Fruit fly (Drosophila melanogaster) whole organism, embryonic: Measurements from ENCODE around the gene CG14930.

ENCODE experiments used
- Aef1 ChIP-seq: fragments of 200-800 bp; sonication (Bioruptor generic); IDR thresholded peaks from 3 replicates; pipeline ENCODE4 v1.3.6; 2022; ENCODE audit warnings: missing biosample characterization, missing genetic modification characterization
- Atf-2 ChIP-seq: fragments of 200-800 bp; sonication (Bioruptor generic); optimal IDR thresholded peaks from 2 replicates; lab custom pipeline; 2016; ENCODE audit warnings: missing biosample characterization, missing genetic modification characterization
- BEAF-32 ChIP-seq: fragments of 200-800 bp; sonication (Bioruptor generic); optimal IDR thresholded peaks from 3 replicates; lab custom pipeline; 2017; ENCODE audit warnings: missing biosample characterization, missing genetic modification characterization, mild to moderate bottlenecking, moderate library complexity, missing genetic modification reagents
- CG10147 ChIP-seq: fragments of 200-800 bp; sonication (Bioruptor generic); optimal IDR thresholded peaks from 2 replicates; lab custom pipeline; 2019; ENCODE audit warnings: missing biosample characterization, mild to moderate bottlenecking, missing genetic modification characterization, moderate library complexity
- CG10366 ChIP-seq: fragments of 200-800 bp; sonication (Bioruptor generic); IDR thresholded peaks from 2 replicates; pipeline ENCODE4 v1.3.6; 2022; ENCODE audit warnings: missing biosample characterization, missing genetic modification characterization
- CG11398 ChIP-seq: fragments of 200-800 bp; sonication (Bioruptor generic); optimal IDR thresholded peaks from 2 replicates; lab custom pipeline; 2016; ENCODE audit warnings: missing biosample characterization, missing genetic modification characterization
- CG14860 ChIP-seq: fragments of 200-800 bp; sonication (Bioruptor generic); IDR thresholded peaks from 3 replicates; pipeline ENCODE4 v1.3.6; 2022; ENCODE audit warnings: missing biosample characterization, missing genetic modification characterization; ENCODE audit not compliant: partially characterized antibody
- CG15601 ChIP-seq: fragments of 200-800 bp; sonication (Bioruptor generic); optimal IDR thresholded peaks from 3 replicates; lab custom pipeline; 2019; ENCODE audit warnings: missing biosample characterization, mild to moderate bottlenecking, missing genetic modification characterization, moderate library complexity
- CG18011 ChIP-seq: fragments of 200-800 bp; sonication (Bioruptor generic); optimal IDR thresholded peaks from 2 replicates; lab custom pipeline; 2017; ENCODE audit warnings: missing biosample characterization, missing genetic modification characterization, mild to moderate bottlenecking, moderate library complexity, missing genotype
- CG18476 ChIP-seq: fragments of 200-800 bp; sonication (Bioruptor generic); optimal IDR thresholded peaks from 2 replicates; lab custom pipeline; 2016; ENCODE audit warnings: missing biosample characterization, mild to moderate bottlenecking, missing genetic modification characterization
- CG2889 ChIP-seq: fragments of 200-800 bp; sonication (Bioruptor generic); IDR thresholded peaks from 3 replicates; pipeline ENCODE4 v1.3.6; 2022; ENCODE audit warnings: missing biosample characterization, missing genetic modification characterization
- CG30403 ChIP-seq: fragments of 200-800 bp; sonication (Bioruptor generic); optimal IDR thresholded peaks from 3 replicates; lab custom pipeline; 2016; ENCODE audit warnings: missing biosample characterization, missing genetic modification characterization
- CG3281 ChIP-seq: fragments of 200-800 bp; sonication (Bioruptor generic); optimal IDR thresholded peaks from 3 replicates; lab custom pipeline; 2017; ENCODE audit warnings: missing biosample characterization, mild to moderate bottlenecking, missing genetic modification characterization
- CG3726 ChIP-seq: fragments of 200-800 bp; sonication (Bioruptor generic); IDR thresholded peaks from 3 replicates; pipeline ENCODE4, ENCODE4 v1.3.6; 2022; ENCODE audit warnings: missing biosample characterization, missing genetic modification characterization
- CG4360 ChIP-seq: fragments of 200-800 bp; sonication (Bioruptor generic); IDR thresholded peaks from 2 replicates; pipeline ENCODE4 v1.3.6; 2022; ENCODE audit warnings: missing biosample characterization, missing genetic modification characterization
- CG43689 ChIP-seq: fragments of 200-800 bp; sonication (Bioruptor generic); IDR thresholded peaks from 2 replicates; pipeline ENCODE4 v1.3.6; 2022; ENCODE audit warnings: missing biosample characterization, missing genetic modification characterization
- CG6175 ChIP-seq: fragments of 200-800 bp; sonication (Bioruptor generic); IDR thresholded peaks from 3 replicates; pipeline ENCODE4 v1.3.6; 2022; ENCODE audit warnings: missing biosample characterization, missing genetic modification characterization
- CG7786 ChIP-seq: fragments of 200-800 bp; sonication (Bioruptor generic); optimal IDR thresholded peaks from 2 replicates; lab custom pipeline; 2016; ENCODE audit warnings: missing biosample characterization, missing genetic modification characterization
- CG9215 ChIP-seq: fragments of 200-800 bp; sonication (Bioruptor generic); IDR thresholded peaks from 2 replicates; pipeline ENCODE4 v1.3.6; 2022; ENCODE audit warnings: missing biosample characterization, missing genetic modification characterization
- CTCF ChIP-seq: fragments of 200-800 bp; sonication (Bioruptor generic); optimal IDR thresholded peaks from 2 replicates; lab custom pipeline; 2017; ENCODE audit warnings: missing biosample characterization, mild to moderate bottlenecking, missing genetic modification characterization, moderate library complexity
- CoRest ChIP-seq: fragments of 200-800 bp; sonication (Bioruptor generic); optimal IDR thresholded peaks from 3 replicates; lab custom pipeline; 2018; ENCODE audit warnings: missing biosample characterization, mild to moderate bottlenecking, missing genetic modification characterization, moderate library complexity
- Dbx ChIP-seq: fragments of 200-800 bp; sonication (Bioruptor generic); IDR thresholded peaks from 3 replicates; pipeline ENCODE4 v1.3.6; 2022; ENCODE audit warnings: missing biosample characterization, missing genetic modification characterization
- Doc2 ChIP-seq: fragments of 200-800 bp; sonication (Bioruptor generic); IDR thresholded peaks from 2 replicates; pipeline ENCODE4 v1.3.6; 2022; ENCODE audit warnings: missing biosample characterization, missing genetic modification characterization
- Ets97D ChIP-seq: fragments of 200-800 bp; sonication (Bioruptor generic); optimal IDR thresholded peaks from 3 replicates; lab custom pipeline; 2016; ENCODE audit warnings: missing biosample characterization, missing genetic modification characterization
- MESR4 ChIP-seq: fragments of 200-800 bp; sonication (Bioruptor generic); optimal IDR thresholded peaks from 2 replicates; lab custom pipeline; 2018; ENCODE audit warnings: missing biosample characterization, mild to moderate bottlenecking, missing genetic modification characterization, moderate library complexity
- Oaz ChIP-seq: fragments of 200-800 bp; sonication (Bioruptor generic); IDR thresholded peaks from 2 replicates; pipeline ENCODE4 v1.3.6; 2022; ENCODE audit warnings: missing biosample characterization, missing genetic modification characterization
- Sin3A ChIP-seq: fragments of >200 bp; optimal IDR thresholded peaks from 2 replicates; lab custom pipeline; 2018
- YL-1 ChIP-seq: fragments of 200-800 bp; sonication (Bioruptor generic); optimal IDR thresholded peaks from 3 replicates; lab custom pipeline; 2017; ENCODE audit warnings: missing biosample characterization, mild to moderate bottlenecking, missing genetic modification characterization
- ab ChIP-seq: fragments of 200-800 bp; sonication (Bioruptor generic); optimal IDR thresholded peaks from 2 replicates; lab custom pipeline; 2016; ENCODE audit warnings: missing biosample characterization, missing genetic modification characterization
- bbx ChIP-seq: fragments of 200-800 bp; sonication (Bioruptor generic); IDR thresholded peaks from 2 replicates; pipeline ENCODE4 v1.3.6; 2022; ENCODE audit warnings: missing biosample characterization, missing genetic modification characterization; ENCODE audit not compliant: partially characterized antibody
- chn ChIP-seq: fragments of 200-800 bp; sonication (Bioruptor generic); optimal IDR thresholded peaks from 2 replicates; lab custom pipeline; 2016; ENCODE audit warnings: missing biosample characterization, missing genetic modification characterization
- croc ChIP-seq: fragments of 200-800 bp; sonication (Bioruptor generic); conservative IDR thresholded peaks from 3 replicates; pipeline ENCODE4 v1.3.6; 2022; ENCODE audit warnings: missing biosample characterization, missing genetic modification characterization
- da ChIP-seq: fragments of 200-800 bp; sonication (Bioruptor generic); optimal IDR thresholded peaks from 2 replicates; lab custom pipeline; 2016; ENCODE audit warnings: missing biosample characterization, missing genetic modification characterization
- dan ChIP-seq: fragments of 200-800 bp; sonication (Bioruptor generic); IDR thresholded peaks from 2 replicates; pipeline ENCODE4 v1.3.6; 2022; ENCODE audit warnings: missing biosample characterization, missing genetic modification characterization
- esg ChIP-seq: fragments of 200-800 bp; sonication (Bioruptor generic); conservative IDR thresholded peaks from 2 replicates; pipeline ENCODE4 v1.3.6; 2022; ENCODE audit warnings: missing biosample characterization, missing genetic modification characterization
- fd3F ChIP-seq: fragments of 200-800 bp; sonication (Bioruptor generic); optimal IDR thresholded peaks from 2 replicates; lab custom pipeline; 2018; ENCODE audit warnings: missing biosample characterization, mild to moderate bottlenecking, missing genetic modification characterization, moderate library complexity
- fd96Cb ChIP-seq: fragments of 200-800 bp; sonication (Bioruptor generic); optimal IDR thresholded peaks from 2 replicates; lab custom pipeline; 2018; ENCODE audit warnings: missing biosample characterization, mild to moderate bottlenecking, missing genetic modification characterization, moderate library complexity
- gcm ChIP-seq: fragments of 200-800 bp; sonication (Bioruptor generic); optimal IDR thresholded peaks from 2 replicates; lab custom pipeline; 2019; ENCODE audit warnings: missing biosample characterization, mild to moderate bottlenecking, missing genetic modification characterization, moderate library complexity
- hkb ChIP-seq, 2 experiments: fragments of 200-800 bp in 1 of 2; fragments of >200 bp in 1 of 2; sonication (Bioruptor generic) in 1 of 2; IDR thresholded peaks in 1 of 2; optimal IDR thresholded peaks in 1 of 2; 2 replicates each; pipeline versions ENCODE4 v1.3.6 to Lab custom; 2017 to 2022; ENCODE audit warnings: missing biosample characterization in 1 of 2, missing genetic modification characterization in 1 of 2
- insv ChIP-seq, 2 experiments: fragments of 200-800 bp; sonication (Bioruptor generic); optimal IDR thresholded peaks; 3 replicates each; lab custom pipeline; 2016 to 2018; ENCODE audit warnings: missing biosample characterization in 2 of 2, missing genetic modification characterization in 2 of 2
- kah ChIP-seq: fragments of 200-800 bp; sonication (Bioruptor generic); optimal IDR thresholded peaks from 2 replicates; lab custom pipeline; 2018; ENCODE audit warnings: missing biosample characterization, mild to moderate bottlenecking, missing genetic modification characterization
- ken ChIP-seq: fragments of 200-800 bp; sonication (Bioruptor generic); IDR thresholded peaks from 3 replicates; pipeline ENCODE4 v1.3.6; 2022; ENCODE audit warnings: missing biosample characterization, missing genetic modification characterization
- lmd ChIP-seq: fragments of 200-800 bp; sonication (Bioruptor generic); IDR thresholded peaks from 2 replicates; pipeline ENCODE4 v1.3.6; 2022; ENCODE audit warnings: missing biosample characterization, missing genetic modification characterization
- repo ChIP-seq: fragments of 200-800 bp; sonication (Bioruptor generic); optimal IDR thresholded peaks from 2 replicates; lab custom pipeline; 2016; ENCODE audit warnings: missing biosample characterization, missing genetic modification characterization
- sens ChIP-seq: fragments of 200-800 bp; sonication (Bioruptor generic); peaks from one replicate; lab custom pipeline; 2016; ENCODE audit warnings: missing biosample characterization, missing genetic modification characterization
- sna ChIP-seq: fragments of 200-800 bp; sonication (Bioruptor generic); IDR thresholded peaks from 2 replicates; pipeline ENCODE4 v1.3.6; 2022; ENCODE audit warnings: missing biosample characterization, missing genetic modification characterization; ENCODE audit not compliant: partially characterized antibody
- sug ChIP-seq: fragments of 200-800 bp; optimal IDR thresholded peaks from 2 replicates; lab custom pipeline; 2019; ENCODE audit warnings: missing biosample characterization, mild to moderate bottlenecking, missing genetic modification characterization, moderate library complexity
- vvl ChIP-seq: fragments of 200-800 bp; sonication (Bioruptor generic); IDR thresholded peaks from 2 replicates; pipeline ENCODE4 v1.3.6; 2022; ENCODE audit warnings: missing biosample characterization, missing genetic modification characterization
- yki ChIP-seq: fragments of >200 bp; optimal IDR thresholded peaks from 3 replicates; lab custom pipeline; 2018
- zfh2 ChIP-seq: fragments of 200-800 bp; sonication (Bioruptor generic); optimal IDR thresholded peaks from 2 replicates; lab custom pipeline; 2016; ENCODE audit warnings: missing biosample characterization, missing genetic modification characterization

CG14930 gene

DNA sequence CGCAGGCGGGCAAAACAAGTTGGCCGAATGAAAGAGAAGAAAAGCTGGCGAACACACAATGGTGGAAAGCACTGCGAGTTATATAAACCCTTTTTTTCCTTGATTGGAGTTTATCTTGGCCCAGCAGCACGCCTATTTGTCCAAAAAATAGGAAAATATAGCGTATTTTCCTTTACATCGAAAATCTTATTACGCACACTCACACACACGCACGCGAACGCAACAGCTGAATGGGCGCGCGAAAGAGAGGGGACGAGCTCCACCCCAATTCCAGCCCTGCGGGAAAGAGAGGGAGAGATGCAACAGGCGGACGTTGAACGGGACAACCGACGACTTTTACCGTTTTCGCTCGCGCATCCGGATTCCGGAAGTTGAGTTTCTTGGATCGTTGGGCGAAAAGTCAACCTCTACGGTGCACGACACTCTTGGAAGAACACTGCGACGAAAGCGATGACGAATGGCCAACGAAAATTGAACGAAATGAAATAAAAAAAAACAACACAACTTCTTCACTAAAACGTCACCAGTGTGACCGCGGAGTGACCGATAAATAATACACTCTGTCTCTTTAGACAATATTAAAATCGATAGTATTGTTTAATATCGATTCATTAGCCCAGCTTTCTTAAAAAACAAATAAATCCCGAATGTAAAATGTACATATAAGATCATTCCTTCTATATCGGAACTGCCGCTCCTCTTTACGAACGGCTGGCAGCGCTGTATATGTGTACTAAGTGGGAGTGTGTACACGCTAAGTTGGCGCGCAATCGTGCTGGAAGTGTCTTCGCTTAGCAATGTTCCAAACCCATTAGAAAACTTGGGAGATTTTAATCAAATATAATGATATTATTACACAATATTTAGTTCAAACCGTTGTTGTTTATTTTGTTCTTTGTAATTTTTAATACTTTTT, 4.3 kb downstream of the CG14930 start, which contains the start of the genes Dlg5 and CG4970 (continued):
- TF ChIP-seq ken (GFP tag; lab: Robert Waterston, UW): no peak
- peak; percentile 27; the same call in 1 of the 3 replicates for TF ChIP-seq Dbx
- peak; percentile 46; the same call in 2 of the 3 replicates for TF ChIP-seq CG14860 (GFP tag; lab: Robert Waterston, UW)
- TF ChIP-seq Ets97D (GFP tag; lab: Kevin White, UChicago): peak; percentile 73
- peak; percentile 57 for TF ChIP-seq sens (GFP tag; lab: Kevin White, UChicago)
- TF ChIP-seq BEAF-32 (GFP tag; lab: Kevin White, UChicago): peak; percentile 86
- TF ChIP-seq CG4360: 0 out of 2 replicates have a peak, but pooled peaks have one; percentile 16
- TF ChIP-seq Aef1: no peak; the same call in 1 of the 3 replicates
- TF ChIP-seq CG3726 (GFP tag; lab: Robert Waterston, UW): no peak
- peak; percentile 86 for TF ChIP-seq bbx (GFP tag; lab: Robert Waterston, UW)
- no peak for TF ChIP-seq CG30403 (GFP tag; lab: Kevin White, UChicago)
- TF ChIP-seq MESR4: peak; percentile 75
- TF ChIP-seq Sin3A (lab: Kevin White, UChicago): peak; percentile 56
- TF ChIP-seq ab (GFP tag; lab: Kevin White, UChicago): no peak
- no peak for TF ChIP-seq sug (tag; lab: Kevin White, UChicago)
- TF ChIP-seq CG15601: no peak
- peak; percentile 88 for TF ChIP-seq CTCF (GFP tag; lab: Kevin White, UChicago)
- TF ChIP-seq dan (GFP tag; lab: Robert Waterston, UW): no peak
- TF ChIP-seq CG7786: no peak
- TF ChIP-seq da (GFP tag; lab: Kevin White, UChicago): no peak
- no peak for TF ChIP-seq zfh2 (GFP tag; lab: Kevin White, UChicago)
- TF ChIP-seq vvl (GFP tag; lab: Robert Waterston, UW): no peak; the same call in 1 of the 2 replicates
- TF ChIP-seq repo (GFP tag; lab: Kevin White, UChicago): no peak
- TF ChIP-seq CoRest: no peak
- TF ChIP-seq chn (GFP tag; lab: Kevin White, UChicago): peak; percentile 85
- TF ChIP-seq CG3281: no peak
- no peak for TF ChIP-seq lmd (GFP tag; lab: Robert Waterston, UW)
- no peak for TF ChIP-seq gcm (GFP tag; lab: Kevin White, UChicago)
- no peak for TF ChIP-seq CG6175
- TF ChIP-seq Doc2 (GFP tag; lab: Robert Waterston, UW): no peak
- TF ChIP-seq Atf-2 (GFP tag; lab: Kevin White, UChicago): no peak
- TF ChIP-seq CG9215: no peak
- no peak for TF ChIP-seq Oaz (GFP tag; lab: Robert Waterston, UW)
- peak; percentile 85 for TF ChIP-seq YL-1 (GFP tag; lab: Kevin White, UChicago)
- no peak for TF ChIP-seq CG2889
- peak; percentile 2 for TF ChIP-seq CG10147 (GFP tag; lab: Kevin White, UChicago)
- no peak for TF ChIP-seq CG11398 (GFP tag; lab: Kevin White, UChicago)
- TF ChIP-seq esg (GFP tag; lab: Robert Waterston, UW): no peak
- TF ChIP-seq hkb (optimal IDR thresholded peaks at IDR 0.05; lab: Kevin White, UChicago): peak; percentile 85
- TF ChIP-seq hkb (GFP tag; IDR thresholded peaks at IDR 0.05; lab: Robert Waterston, UW): no peak
- no peak for TF ChIP-seq fd3F (GFP tag; lab: Kevin White, UChicago)
- no peak for TF ChIP-seq CG10366 (GFP tag; lab: Robert Waterston, UW)
- no peak for TF ChIP-seq fd96Cb (tag; lab: Kevin White, UChicago)
- peak; percentile 61 for TF ChIP-seq kah (GFP tag; lab: Kevin White, UChicago)
- TF ChIP-seq CG43689 (GFP tag; lab: Robert Waterston, UW): no peak
- TF ChIP-seq yki (lab: Kevin White, UChicago): no peak
- no peak for TF ChIP-seq croc
- TF ChIP-seq CG18476: no peak
- no peak for TF ChIP-seq CG18011 (GFP tag; lab: Kevin White, UChicago)
- peak; percentile 66; the same call in 1 of the 2 replicates for TF ChIP-seq sna
- TF ChIP-seq insv (GFP tag; optimal IDR thresholded peaks at IDR 0.05; lab: Kevin White, UChicago): peak in 1 of 2 experiments; percentile 61
